Worm (Caenorhabditis elegans) whole organism, L4 larva: ENCODE data around the gene Y75B12B.3.
A peak's percentile ranks its signal among the peaks of the same experiment; 100 is the strongest.

ENCODE experiments used
- D1046.2 ChIP-seq: fragments of 200-800 bp; sonication (Bioruptor generic); IDR thresholded peaks from 2 replicates; pipeline ENCODE4 v1.3.6; 2022; ENCODE audit warnings: missing genetic modification characterization, missing compliant biosample characterization
- T20F7.1 ChIP-seq: fragments of 200-800 bp; sonication (Bioruptor generic); optimal IDR thresholded peaks from 2 replicates; lab custom pipeline; 2018; ENCODE audit warnings: mild to moderate bottlenecking, missing genetic modification characterization, missing compliant biosample characterization
- Y105C5A.15 ChIP-seq: fragments of 200-800 bp; sonication (Bioruptor generic); IDR thresholded peaks from 2 replicates; pipeline ENCODE4 v1.3.6; 2022; ENCODE audit warnings: missing genetic modification characterization, missing compliant biosample characterization
- Y48G9A.11 ChIP-seq: fragments of 200-800 bp; sonication (Bioruptor generic); IDR thresholded peaks from 2 replicates; pipeline ENCODE4 v1.3.6; 2022; ENCODE audit warnings: missing genetic modification reagents, missing genetic modification characterization, missing compliant biosample characterization
- ama-1 ChIP-seq: fragments of 150-350 bp; optimal IDR thresholded peaks from 2 replicates; lab custom pipeline; 2014; ENCODE audit warnings: inconsistent platforms, mixed read lengths
- ces-1 ChIP-seq: fragments of 150-350 bp; sonication (generic microtip); optimal IDR thresholded peaks from 4 replicates; lab custom pipeline; 2014; ENCODE audit warnings: missing biosample characterization, missing genetic modification reagents, missing genetic modification characterization
- duxl-1 ChIP-seq: sonication (generic microtip); optimal IDR thresholded peaks from 2 replicates; lab custom pipeline; 2016; ENCODE audit warnings: mild to moderate bottlenecking, missing genetic modification characterization, moderate library complexity, missing compliant biosample characterization; ENCODE audit not compliant: poor library complexity
- hlh-30 ChIP-seq: sonication (generic microtip); optimal IDR thresholded peaks from 2 replicates; lab custom pipeline; 2017; ENCODE audit warnings: antibody characterized with exemption, mild to moderate bottlenecking, missing genetic modification characterization, missing compliant biosample characterization; ENCODE audit not compliant: insufficient read depth
- mxl-3 ChIP-seq: fragments of 200-800 bp; sonication (Bioruptor generic); optimal IDR thresholded peaks from 2 replicates; lab custom pipeline; 2018; ENCODE audit warnings: mild to moderate bottlenecking, missing genetic modification characterization, missing compliant biosample characterization
- nhr-10 ChIP-seq: fragments of 150-350 bp; optimal IDR thresholded peaks from 2 replicates; lab custom pipeline; 2014; ENCODE audit warnings: missing biosample characterization, missing genetic modification characterization
- set-16 ChIP-seq: fragments of 200-800 bp; sonication (Bioruptor generic); IDR thresholded peaks from 2 replicates; pipeline ENCODE4 v1.3.6; 2022; ENCODE audit warnings: missing genetic modification reagents, missing genetic modification characterization, missing compliant biosample characterization
- unc-39 ChIP-seq: sonication (generic microtip); optimal IDR thresholded peaks from 2 replicates; lab custom pipeline; 2017; ENCODE audit warnings: missing biosample characterization, missing genetic modification characterization
- ztf-11 ChIP-seq: fragments of 150-350 bp; optimal IDR thresholded peaks from 2 replicates; lab custom pipeline; 2014; ENCODE audit warnings: missing biosample characterization, missing genetic modification characterization

DNA sequence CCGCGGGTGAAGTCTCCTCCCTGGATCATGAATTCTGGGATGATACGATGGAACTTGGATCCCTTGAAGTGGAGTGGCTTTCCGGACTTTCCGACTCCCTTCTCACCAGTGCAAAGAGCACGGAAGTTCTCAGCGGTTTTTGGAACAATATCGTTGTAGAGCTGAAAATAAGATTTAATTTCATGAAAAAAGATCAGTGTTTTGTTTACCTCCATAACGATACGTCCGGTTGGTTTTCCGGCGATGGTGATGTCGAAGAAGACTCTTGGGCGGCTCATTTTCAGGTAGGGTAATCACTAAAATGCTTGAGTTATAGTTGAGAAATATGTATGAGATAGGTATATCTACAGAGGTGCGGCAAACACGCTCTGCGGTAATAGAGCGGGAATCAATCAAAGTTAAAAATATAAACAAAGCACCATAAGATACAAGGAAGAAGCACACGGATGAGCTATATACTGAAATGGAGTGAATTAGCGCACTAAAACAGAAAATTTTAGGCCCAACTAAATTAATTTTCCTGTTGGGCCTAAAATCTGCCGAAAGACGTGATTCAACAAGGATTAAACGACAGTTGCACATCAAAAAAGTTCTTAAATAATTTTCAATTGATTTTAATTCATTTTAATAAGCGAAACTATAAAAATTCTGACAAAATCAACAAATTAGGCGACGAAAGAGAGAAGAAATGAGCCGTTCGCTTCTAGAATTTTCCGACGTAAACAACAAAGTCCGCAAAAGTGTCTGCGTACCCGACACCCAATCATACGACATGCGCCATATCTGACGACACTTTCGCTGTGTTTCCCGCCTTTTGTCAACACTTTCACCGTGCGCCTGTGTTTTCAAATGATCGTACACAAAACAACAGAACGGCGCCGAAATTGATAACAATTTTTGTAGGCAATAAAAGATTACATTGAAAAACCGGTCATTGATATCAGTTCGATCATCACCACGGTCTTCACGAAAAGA lies 1.3 kb upstream of the Y75B12B.3 start, which contains the start of the genes cyn-7 and bath-36:
- TF ChIP-seq ama-1 (lab: Kevin White, UChicago), result no peak
- TF ChIP-seq T20F7.1 (GFP tag; lab: Kevin White, UChicago), result peak; percentile 68
- peak; percentile 78 for TF ChIP-seq mxl-3 (GFP tag; lab: Kevin White, UChicago)
- TF ChIP-seq hlh-30, result peak; percentile 20
- TF ChIP-seq D1046.2 (GFP tag; lab: Robert Waterston, UW), result no peak
- TF ChIP-seq Y105C5A.15 (GFP tag; lab: Robert Waterston, UW), result no peak
- TF ChIP-seq unc-39 (tag; lab: Kevin White, UChicago), result no peak
- TF ChIP-seq Y48G9A.11, result no peak
- TF ChIP-seq ces-1 (GFP tag; lab: Kevin White, UChicago), result no peak
- no peak for TF ChIP-seq set-16 (GFP tag; lab: Robert Waterston, UW)
- TF ChIP-seq nhr-10 (tag; lab: Kevin White, UChicago), result no peak
- peak; percentile 37 for TF ChIP-seq duxl-1 (tag; lab: Kevin White, UChicago)
- TF ChIP-seq ztf-11 (tag; lab: Kevin White, UChicago), result no peak
